Worm (Caenorhabditis elegans) whole organism, young adult: Measurements from ENCODE around the gene ZK228.4.

Experiments
- ama-1 ChIP-seq, 3 experiments: fragments of 150-350 bp in 1 of 3; sonication (generic microtip) in 2 of 3; optimal IDR thresholded peaks; 2 replicates each; lab custom pipeline; 2014 to 2018; ENCODE audit warnings: missing biosample characterization in 2 of 3, missing genetic modification characterization in 2 of 3, missing genetic modification reagents in 2 of 3
- ceh-91 ChIP-seq: fragments of 200-800 bp; sonication (Bioruptor generic); IDR thresholded peaks from 2 replicates; pipeline ENCODE4 v1.3.6; 2022; ENCODE audit warnings: missing genetic modification reagents, missing genetic modification characterization, missing compliant biosample characterization
- madf-3 ChIP-seq: fragments of 200-800 bp; sonication (Bioruptor generic); IDR thresholded peaks from 2 replicates; pipeline ENCODE4 v1.3.6; 2022; ENCODE audit warnings: missing genetic modification reagents, missing genetic modification characterization, missing compliant biosample characterization
- pha-4 ChIP-seq: fragments of 150-350 bp; sonication (generic microtip); optimal IDR thresholded peaks from 2 replicates; lab custom pipeline; 2014; ENCODE audit warnings: missing biosample characterization, missing genetic modification reagents, missing genetic modification characterization
- rec-8 ChIP-seq, 2 experiments: sonication (generic microtip); optimal IDR thresholded peaks; 2 replicates each; lab custom pipeline; 2016; ENCODE audit warnings: mild to moderate bottlenecking in 2 of 2, missing genetic modification characterization in 2 of 2, missing genetic modification reagents in 2 of 2, missing genotype in 2 of 2, missing biosample characterization in 1 of 2, missing compliant biosample characterization in 1 of 2, moderate library complexity in 1 of 2
- unc-130 ChIP-seq: sonication (generic microtip); optimal IDR thresholded peaks from 2 replicates; lab custom pipeline; 2016; ENCODE audit warnings: missing genetic modification reagents, missing genetic modification characterization, missing compliant biosample characterization

DNA sequence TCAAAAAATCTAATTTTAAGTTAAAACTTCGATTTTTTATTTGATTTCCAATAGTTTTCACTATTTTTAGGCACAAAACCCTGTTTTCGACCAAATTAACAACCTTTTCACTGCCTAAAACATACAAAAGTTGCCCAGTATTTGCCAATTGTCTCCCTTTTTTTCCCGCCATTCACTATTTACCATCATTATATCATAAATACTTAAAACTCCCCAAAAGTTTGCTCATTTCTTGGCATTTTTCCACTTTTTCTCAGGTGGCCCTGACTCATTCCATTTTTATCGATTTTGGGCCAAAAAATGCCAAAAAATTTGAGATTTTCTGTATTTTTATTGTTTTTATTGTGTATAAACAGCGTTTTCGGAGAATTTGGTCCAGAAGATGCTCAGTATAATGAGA lies 48.5 kb upstream of the ZK228.4 start, which contains the start of gene txt-8:
- TF ChIP-seq ceh-91 (GFP tag; lab: Robert Waterston, UW) (no peak), pha-4 (tag; lab: Kevin White, UChicago) (no peak), ama-1 (optimal IDR thresholded peaks at IDR 0.05; lab: Kevin White, UChicago) (no peak), ama-1 (GFP tag; optimal IDR thresholded peaks at IDR 0.05; lab: Kevin White, UChicago) (no peak), rec-8 (tag; optimal IDR thresholded peaks at IDR 0.05; lab: Kevin White, UChicago) (no peak), madf-3 (GFP tag; lab: Robert Waterston, UW) (no peak), unc-130 (no peak)
